Fruit fly (Drosophila melanogaster) whole organism, embryonic: Measurements from ENCODE around the gene ckd.
A peak's percentile ranks its signal among the peaks of the same experiment; 100 is the strongest.

Experiments used
- Adf1 ChIP-seq: fragments of 200-800 bp; sonication (Bioruptor generic); IDR thresholded peaks from 2 replicates; pipeline ENCODE4 v1.3.6; 2022; ENCODE audit warnings: missing biosample characterization, missing genetic modification characterization
- Aef1 ChIP-seq: fragments of 200-800 bp; sonication (Bioruptor generic); IDR thresholded peaks from 3 replicates; pipeline ENCODE4 v1.3.6; 2022; ENCODE audit warnings: missing biosample characterization, missing genetic modification characterization
- CG10209 ChIP-seq: fragments of 200-800 bp; sonication (Bioruptor generic); optimal IDR thresholded peaks from 3 replicates; lab custom pipeline; 2017; ENCODE audit warnings: missing biosample characterization, mild to moderate bottlenecking, missing genetic modification characterization, missing genetic modification reagents
- CG10321 ChIP-seq: fragments of 200-800 bp; sonication (Bioruptor generic); IDR thresholded peaks from 2 replicates; pipeline ENCODE4 v1.3.6; 2022; ENCODE audit warnings: missing biosample characterization, missing genetic modification characterization
- CG11456 ChIP-seq: fragments of 200-800 bp; sonication (Bioruptor generic); IDR thresholded peaks from 3 replicates; pipeline ENCODE4 v1.3.6; 2022; ENCODE audit warnings: missing biosample characterization, missing genetic modification characterization
- CG11695 ChIP-seq: fragments of 200-800 bp; sonication (Bioruptor generic); IDR thresholded peaks from 3 replicates; pipeline ENCODE4 v1.3.6; 2022; ENCODE audit warnings: missing biosample characterization, missing genetic modification characterization
- CG12299 ChIP-seq: fragments of 200-800 bp; sonication (Bioruptor generic); optimal IDR thresholded peaks from 2 replicates; lab custom pipeline; 2018; ENCODE audit warnings: missing biosample characterization, mild to moderate bottlenecking, missing genetic modification characterization
- CG12391 ChIP-seq: fragments of 200-800 bp; sonication (Bioruptor generic); optimal IDR thresholded peaks from 3 replicates; lab custom pipeline; 2018; ENCODE audit warnings: missing biosample characterization, mild to moderate bottlenecking, missing genetic modification characterization, moderate library complexity
- CG14014 ChIP-seq: fragments of 200-800 bp; sonication (Bioruptor generic); IDR thresholded peaks from 2 replicates; pipeline ENCODE4 v1.3.6; 2022; ENCODE audit warnings: missing biosample characterization, missing genetic modification characterization
- CG14667 ChIP-seq: fragments of 200-800 bp; sonication (Bioruptor generic); IDR thresholded peaks from 2 replicates; pipeline ENCODE4 v1.3.6; 2022; ENCODE audit warnings: missing biosample characterization, missing genetic modification characterization
- CG14710 ChIP-seq: fragments of 200-800 bp; sonication (Bioruptor generic); optimal IDR thresholded peaks from 3 replicates; lab custom pipeline; 2019; ENCODE audit warnings: missing biosample characterization, mild to moderate bottlenecking, missing genetic modification characterization, moderate library complexity
- CG14860 ChIP-seq: fragments of 200-800 bp; sonication (Bioruptor generic); IDR thresholded peaks from 3 replicates; pipeline ENCODE4 v1.3.6; 2022; ENCODE audit warnings: missing biosample characterization, missing genetic modification characterization; ENCODE audit not compliant: partially characterized antibody
- CG15011 ChIP-seq: fragments of 200-800 bp; sonication (Bioruptor generic); optimal IDR thresholded peaks from 3 replicates; lab custom pipeline; 2018; ENCODE audit warnings: missing biosample characterization, mild to moderate bottlenecking, missing genetic modification characterization
- CG15601 ChIP-seq: fragments of 200-800 bp; sonication (Bioruptor generic); optimal IDR thresholded peaks from 3 replicates; lab custom pipeline; 2019; ENCODE audit warnings: missing biosample characterization, mild to moderate bottlenecking, missing genetic modification characterization, moderate library complexity
- CG17829 ChIP-seq: fragments of 200-800 bp; optimal IDR thresholded peaks from 2 replicates; lab custom pipeline; 2019; ENCODE audit warnings: missing biosample characterization, mild to moderate bottlenecking, missing genetic modification characterization, moderate library complexity
- CG2129 ChIP-seq: fragments of 200-800 bp; sonication (Bioruptor generic); IDR thresholded peaks from 2 replicates; pipeline ENCODE4 v1.3.6; 2022; ENCODE audit warnings: missing biosample characterization, missing genetic modification characterization; ENCODE audit not compliant: partially characterized antibody
- CG32532 ChIP-seq: fragments of 200-800 bp; sonication (Bioruptor generic); IDR thresholded peaks from 2 replicates; pipeline ENCODE4 v1.3.6; 2022; ENCODE audit warnings: missing biosample characterization, missing genetic modification characterization
- CG42726 ChIP-seq: fragments of 200-800 bp; sonication (Bioruptor generic); IDR thresholded peaks from 2 replicates; pipeline ENCODE4 v1.3.6; 2022; ENCODE audit warnings: missing biosample characterization, missing genetic modification characterization; ENCODE audit not compliant: partially characterized antibody
- CG6272 ChIP-seq: fragments of 200-800 bp; sonication (Bioruptor generic); IDR thresholded peaks from 2 replicates; pipeline ENCODE4 v1.3.6; 2022; ENCODE audit warnings: missing biosample characterization, missing genetic modification characterization
- CG8944 ChIP-seq: fragments of 200-800 bp; sonication (Bioruptor generic); optimal IDR thresholded peaks from 3 replicates; lab custom pipeline; 2016; ENCODE audit warnings: missing biosample characterization, missing genetic modification characterization
- CG9797 ChIP-seq: fragments of 200-800 bp; sonication (Bioruptor generic); optimal IDR thresholded peaks from 3 replicates; lab custom pipeline; 2018; ENCODE audit warnings: missing biosample characterization, mild to moderate bottlenecking, missing genetic modification characterization
- Dad ChIP-seq: fragments of 200-800 bp; sonication (Bioruptor generic); optimal IDR thresholded peaks from 3 replicates; lab custom pipeline; 2016; ENCODE audit warnings: missing biosample characterization, missing genetic modification characterization
- Fer3 ChIP-seq: fragments of 200-800 bp; sonication (Bioruptor generic); optimal IDR thresholded peaks from 2 replicates; lab custom pipeline; 2018; ENCODE audit warnings: missing biosample characterization, mild to moderate bottlenecking, missing genetic modification characterization, moderate library complexity
- HHEX ChIP-seq: fragments of 200-800 bp; sonication (Bioruptor generic); optimal IDR thresholded peaks from 3 replicates; lab custom pipeline; 2017; ENCODE audit warnings: missing biosample characterization, mild to moderate bottlenecking, missing genetic modification characterization, missing genetic modification reagents
- Hey ChIP-seq: fragments of 200-800 bp; sonication (Bioruptor generic); optimal IDR thresholded peaks from 3 replicates; lab custom pipeline; 2018; ENCODE audit warnings: missing biosample characterization, mild to moderate bottlenecking, missing genetic modification characterization
- Mes4 ChIP-seq: fragments of 200-800 bp; sonication (Bioruptor generic); optimal IDR thresholded peaks from 2 replicates; lab custom pipeline; 2016; ENCODE audit warnings: missing biosample characterization, missing genetic modification characterization
- NK7.1 ChIP-seq: fragments of 200-800 bp; sonication (Bioruptor generic); optimal IDR thresholded peaks from 3 replicates; lab custom pipeline; 2016; ENCODE audit warnings: missing biosample characterization, missing genetic modification characterization
- Xrp1 ChIP-seq: fragments of 200-800 bp; sonication (Bioruptor generic); IDR thresholded peaks from 2 replicates; pipeline ENCODE4 v1.3.6; 2022; ENCODE audit warnings: missing biosample characterization, missing genetic modification characterization
- amos ChIP-seq: fragments of 200-800 bp; sonication (Bioruptor generic); IDR thresholded peaks from 2 replicates; pipeline ENCODE4 v1.3.6; 2022; ENCODE audit warnings: missing biosample characterization, missing genetic modification characterization; ENCODE audit not compliant: partially characterized antibody
- aop ChIP-seq: fragments of 200-800 bp; sonication (Bioruptor generic); IDR thresholded peaks from 2 replicates; pipeline ENCODE4 v1.3.6; 2022; ENCODE audit warnings: missing biosample characterization, missing genetic modification characterization
- br ChIP-seq: fragments of >200 bp; optimal IDR thresholded peaks from 2 replicates; lab custom pipeline; 2017
- cg ChIP-seq: fragments of 200-800 bp; sonication (Bioruptor generic); optimal IDR thresholded peaks from 3 replicates; lab custom pipeline; 2019; ENCODE audit warnings: missing biosample characterization, mild to moderate bottlenecking, missing genetic modification characterization, moderate library complexity
- dmrt11E ChIP-seq: fragments of 200-800 bp; sonication (Bioruptor generic); optimal IDR thresholded peaks from 3 replicates; lab custom pipeline; 2018; ENCODE audit warnings: missing biosample characterization, mild to moderate bottlenecking, missing genetic modification characterization, moderate library complexity
- dysf ChIP-seq: fragments of 200-800 bp; sonication (Bioruptor generic); IDR thresholded peaks from 3 replicates; pipeline ENCODE4 v1.3.6; 2022; ENCODE audit warnings: missing biosample characterization, missing genetic modification characterization
- exex ChIP-seq: fragments of 200-800 bp; sonication (Bioruptor generic); optimal IDR thresholded peaks from 4 replicates; lab custom pipeline; 2018; ENCODE audit warnings: missing biosample characterization, mild to moderate bottlenecking, missing genetic modification characterization, moderate library complexity
- gsb ChIP-seq: fragments of 200-800 bp; sonication (Bioruptor generic); IDR thresholded peaks from 2 replicates; pipeline ENCODE4 v1.3.6; 2022; ENCODE audit warnings: missing biosample characterization, missing genetic modification characterization
- h ChIP-seq: fragments of >200 bp; optimal IDR thresholded peaks from 2 replicates; lab custom pipeline; 2017
- inv ChIP-seq: fragments of 200-800 bp; sonication (Bioruptor generic); IDR thresholded peaks from 2 replicates; pipeline ENCODE4 v1.3.6; 2022; ENCODE audit warnings: missing biosample characterization, missing genetic modification characterization; ENCODE audit not compliant: partially characterized antibody
- jumu ChIP-seq: fragments of 200-800 bp; sonication (Bioruptor generic); optimal IDR thresholded peaks from 3 replicates; lab custom pipeline; 2016; ENCODE audit warnings: missing biosample characterization, missing genetic modification characterization
- lov ChIP-seq, 2 experiments: fragments of 200-800 bp in 1 of 2; fragments of >200 bp in 1 of 2; sonication (Bioruptor generic) in 1 of 2; IDR thresholded peaks in 1 of 2; optimal IDR thresholded peaks in 1 of 2; 2 replicates in 1 of 2; 3 replicates in 1 of 2; pipeline versions ENCODE4 v1.3.6 to Lab custom; 2017 to 2022; ENCODE audit warnings: missing biosample characterization in 1 of 2, missing genetic modification characterization in 1 of 2
- mirr ChIP-seq: fragments of 200-800 bp; sonication (Bioruptor generic); optimal IDR thresholded peaks from 3 replicates; lab custom pipeline; 2018; ENCODE audit warnings: missing biosample characterization, mild to moderate bottlenecking, missing genetic modification characterization
- nerfin-1 ChIP-seq: fragments of 200-800 bp; sonication (Bioruptor generic); optimal IDR thresholded peaks from 3 replicates; lab custom pipeline; 2019; ENCODE audit warnings: missing biosample characterization, mild to moderate bottlenecking, missing genetic modification characterization, moderate library complexity
- otp ChIP-seq: fragments of 200-800 bp; sonication (Bioruptor generic); IDR thresholded peaks from 3 replicates; pipeline ENCODE4, ENCODE4 v1.3.6; 2022; ENCODE audit warnings: missing biosample characterization, missing genetic modification characterization
- pros ChIP-seq: fragments of 200-800 bp; sonication (Bioruptor generic); optimal IDR thresholded peaks from 3 replicates; lab custom pipeline; 2019; ENCODE audit warnings: missing biosample characterization, mild to moderate bottlenecking, missing genetic modification characterization, moderate library complexity
- salm ChIP-seq: fragments of 200-800 bp; sonication (Bioruptor generic); optimal IDR thresholded peaks from 2 replicates; lab custom pipeline; 2018; ENCODE audit warnings: missing biosample characterization, mild to moderate bottlenecking, missing genetic modification characterization
- slp2 ChIP-seq: fragments of 200-800 bp; sonication (Bioruptor generic); optimal IDR thresholded peaks from 2 replicates; lab custom pipeline; 2016; ENCODE audit warnings: missing biosample characterization, missing genetic modification characterization
- ssp ChIP-seq: fragments of 200-800 bp; sonication (Bioruptor generic); IDR thresholded peaks from 2 replicates; pipeline ENCODE4 v1.3.6; 2022; ENCODE audit warnings: missing biosample characterization, missing genetic modification characterization
- tio ChIP-seq: fragments of 200-800 bp; sonication (Bioruptor generic); optimal IDR thresholded peaks from 2 replicates; lab custom pipeline; 2017; ENCODE audit warnings: missing biosample characterization, missing genetic modification characterization, inconsistent platforms

ckd gene

DNA sequence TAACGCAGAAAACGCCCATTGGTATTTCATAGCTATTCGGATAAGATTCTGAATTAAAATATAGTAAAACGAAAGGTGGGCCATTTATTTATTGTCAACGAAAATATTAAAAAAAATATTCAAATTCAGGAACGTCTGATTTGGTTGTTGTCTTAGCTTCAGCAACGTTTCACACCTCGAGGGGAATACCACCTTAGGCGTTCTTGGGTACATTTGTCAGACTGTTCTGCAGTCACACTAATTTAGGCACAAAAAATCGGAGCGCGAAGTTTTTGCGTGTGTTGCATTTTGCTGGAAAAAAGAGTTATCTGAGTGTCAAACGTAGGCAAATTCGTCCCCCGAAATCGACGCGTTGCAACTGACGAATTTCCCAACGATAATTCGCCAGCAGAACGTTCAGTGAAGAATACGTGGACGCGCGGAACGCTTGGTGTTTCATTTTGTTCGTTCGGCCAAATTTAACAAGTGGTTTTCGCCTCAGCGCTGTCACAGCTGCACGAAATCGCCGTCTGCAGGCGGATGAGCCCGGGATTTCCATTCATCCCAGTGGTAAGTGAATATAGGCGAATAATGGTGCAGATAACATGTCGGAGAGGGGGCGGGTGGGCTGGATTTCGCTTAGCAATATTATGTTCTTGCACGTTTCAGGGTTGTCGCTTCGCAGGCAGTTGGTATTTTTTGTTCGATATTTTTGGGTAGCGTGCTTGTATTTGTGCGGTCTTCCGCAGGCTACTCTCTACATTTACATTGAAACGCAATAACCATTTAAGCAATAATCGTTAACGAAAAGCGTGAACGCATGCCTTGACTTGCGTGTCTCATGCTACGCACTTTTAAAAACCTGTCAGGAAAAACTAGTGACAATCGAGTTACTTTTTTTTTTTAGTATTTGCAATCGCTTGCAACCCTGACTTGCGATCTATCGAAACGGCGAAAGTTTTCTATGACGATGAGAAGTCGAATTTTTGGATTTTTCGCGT lies 32.6 kb upstream of the ckd start, which contains the start of gene Larp4B (continued):
- no peak for TF ChIP-seq CG8944 (GFP tag; lab: Kevin White, UChicago)
- TF ChIP-seq lov (optimal IDR thresholded peaks at IDR 0.05; lab: Kevin White, UChicago), result no peak
- TF ChIP-seq lov (GFP tag; IDR thresholded peaks at IDR 0.05; lab: Robert Waterston, UW), result no peak
- TF ChIP-seq CG11695 (GFP tag; lab: Robert Waterston, UW), result no peak
- TF ChIP-seq CG10321 (GFP tag; lab: Robert Waterston, UW), result no peak
- no peak for TF ChIP-seq CG11456 (GFP tag; lab: Robert Waterston, UW)
- 0 out of 2 replicates have a peak, but pooled peaks have one; percentile 27 for TF ChIP-seq CG14014 (GFP tag; lab: Robert Waterston, UW)
- peak; percentile 72; the same call in 2 of the 3 replicates for TF ChIP-seq CG14860
- no peak for TF ChIP-seq ssp (GFP tag; lab: Robert Waterston, UW)
- no peak for TF ChIP-seq dmrt11E (tag; lab: Kevin White, UChicago)
- 0 out of 2 replicates have a peak, but pooled peaks have one; percentile 46 for TF ChIP-seq CG42726 (GFP tag; lab: Robert Waterston, UW)
- TF ChIP-seq Adf1, result no peak
- TF ChIP-seq Mes4 (GFP tag; lab: Kevin White, UChicago), result no peak
- no peak for TF ChIP-seq h
- no peak for TF ChIP-seq Aef1 (GFP tag; lab: Robert Waterston, UW)
- TF ChIP-seq mirr, result no peak
- TF ChIP-seq CG12391 (tag; lab: Kevin White, UChicago), result peak; percentile 1
- no peak for TF ChIP-seq NK7.1 (GFP tag; lab: Kevin White, UChicago)
- peak; percentile 4 for TF ChIP-seq jumu
- TF ChIP-seq Dad (GFP tag; lab: Kevin White, UChicago), result no peak
- TF ChIP-seq CG10209 (GFP tag; lab: Kevin White, UChicago), result no peak
- TF ChIP-seq slp2, result no peak
- peak; percentile 8 for TF ChIP-seq salm
- no peak for TF ChIP-seq Fer3 (tag; lab: Kevin White, UChicago)
- TF ChIP-seq CG15011 (GFP tag; lab: Kevin White, UChicago), result no peak
- no peak for TF ChIP-seq dysf (GFP tag; lab: Robert Waterston, UW)
- no peak for TF ChIP-seq aop (GFP tag; lab: Robert Waterston, UW)
- TF ChIP-seq inv (GFP tag; lab: Robert Waterston, UW), result peak; percentile 59; the same call in 1 of the 2 replicates
- no peak for TF ChIP-seq gsb
- no peak for TF ChIP-seq CG32532 (GFP tag; lab: Robert Waterston, UW)
- TF ChIP-seq amos (GFP tag; lab: Robert Waterston, UW), result peak; percentile 52
- no peak for TF ChIP-seq Hey (tag; lab: Kevin White, UChicago)
- peak; percentile 43 for TF ChIP-seq CG14710 (tag; lab: Kevin White, UChicago)
- peak; percentile 22 for TF ChIP-seq CG17829 (tag; lab: Kevin White, UChicago)
- TF ChIP-seq CG15601 (tag; lab: Kevin White, UChicago), result peak; percentile 6
- TF ChIP-seq CG2129 (GFP tag; lab: Robert Waterston, UW), result peak; percentile 53
- TF ChIP-seq cg (GFP tag; lab: Kevin White, UChicago), result no peak
- TF ChIP-seq CG12299 (tag; lab: Kevin White, UChicago), result no peak
- no peak for TF ChIP-seq pros (GFP tag; lab: Kevin White, UChicago)
- TF ChIP-seq CG9797 (GFP tag; lab: Kevin White, UChicago), result peak; percentile 82
- no peak for TF ChIP-seq otp
- TF ChIP-seq HHEX (GFP tag; lab: Kevin White, UChicago), result no peak
- no peak for TF ChIP-seq exex (tag; lab: Kevin White, UChicago)
- TF ChIP-seq CG6272, result no peak
- TF ChIP-seq tio (GFP tag; lab: Kevin White, UChicago), result no peak
- no peak for TF ChIP-seq CG14667 (GFP tag; lab: Robert Waterston, UW)
- TF ChIP-seq br, result no peak
- peak; percentile 7; the same call in 1 of the 2 replicates for TF ChIP-seq Xrp1 (GFP tag; lab: Robert Waterston, UW)
- TF ChIP-seq nerfin-1 (tag; lab: Kevin White, UChicago), result peak; percentile 17
